Fruit fly (Drosophila melanogaster): Measurements from ENCODE around the gene CREG.
A peak's percentile ranks its signal among the peaks of the same experiment; 100 is the strongest.

Gene CREG

DNA sequence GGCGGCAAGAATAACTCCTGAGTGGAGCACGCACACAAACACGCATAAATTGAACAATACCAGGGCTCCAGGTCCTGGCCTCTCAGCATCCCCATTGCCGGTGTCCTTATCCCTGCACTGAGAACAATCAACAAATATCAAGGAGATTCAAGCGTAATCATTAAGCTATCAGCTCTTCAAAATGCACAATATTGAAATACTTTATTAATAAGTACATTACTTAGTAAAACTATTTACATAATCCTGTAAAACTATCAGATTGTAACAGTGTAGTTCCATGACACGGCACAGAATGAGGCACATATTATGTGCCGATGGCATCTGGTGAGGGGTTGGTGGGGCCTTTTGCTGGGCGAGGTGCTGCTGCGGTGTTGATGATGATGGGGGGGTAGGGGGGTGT lies 23.3 kb downstream of the CREG start (continued):
- no peak for TF ChIP-seq pan (optimal IDR thresholded peaks at IDR 0.05)
- TF ChIP-seq pan (GFP tag; optimal IDR thresholded peaks at IDR 0.05 in 1 of 2, IDR thresholded peaks at IDR 0.05 in 1 of 2): peak in 1 of 2 experiments; percentile 46
- TF ChIP-seq nom (GFP tag; optimal IDR thresholded peaks at IDR 0.05): no peak
- TF ChIP-seq CG13624 (GFP tag; optimal IDR thresholded peaks at IDR 0.05): no peak
- no peak for TF ChIP-seq tup (GFP tag; optimal IDR thresholded peaks at IDR 0.05)
- no peak; the same call in 2 of the 3 replicates for TF ChIP-seq Mrtf (GFP tag; IDR thresholded peaks at IDR 0.05)
- TF ChIP-seq CG17385 (GFP tag; optimal IDR thresholded peaks at IDR 0.05): no peak
- no peak for TF ChIP-seq oc (tag; optimal IDR thresholded peaks at IDR 0.05)
- no peak for TF ChIP-seq hb (GFP tag; IDR thresholded peaks at IDR 0.05; ENCODE audit: partially characterized antibody)
- no peak for TF ChIP-seq CG5180 (GFP tag; optimal IDR thresholded peaks at IDR 0.05)
- no peak for TF ChIP-seq CG7745 (tag; optimal IDR thresholded peaks at IDR 0.05)
- TF ChIP-seq Eip74EF (GFP tag; optimal IDR thresholded peaks at IDR 0.05): no peak
- TF ChIP-seq ab (GFP tag; optimal IDR thresholded peaks at IDR 0.05): no peak
- TF ChIP-seq mirr (GFP tag; optimal IDR thresholded peaks at IDR 0.05): no peak
- TF ChIP-seq inv (GFP tag; IDR thresholded peaks at IDR 0.05; ENCODE audit: partially characterized antibody): no peak
- no peak for TF ChIP-seq Doc2 (GFP tag; IDR thresholded peaks at IDR 0.05)
- TF ChIP-seq CG9437 (GFP tag; optimal IDR thresholded peaks at IDR 0.05): no peak
- peak; percentile 41 for TF ChIP-seq CG2120 (GFP tag; optimal IDR thresholded peaks at IDR 0.05)
- TF ChIP-seq CG33213 (GFP tag; optimal IDR thresholded peaks at IDR 0.05): no peak
- no peak for TF ChIP-seq CrebB (tag; optimal IDR thresholded peaks at IDR 0.05)
- no peak for TF ChIP-seq sna (GFP tag; IDR thresholded peaks at IDR 0.05; ENCODE audit: partially characterized antibody)
- no peak for TF ChIP-seq Abd-B (GFP tag; optimal IDR thresholded peaks at IDR 0.05)
- no peak for TF ChIP-seq Tbp (GFP tag; optimal IDR thresholded peaks at IDR 0.05)
- no peak for TF ChIP-seq jing (GFP tag; optimal IDR thresholded peaks at IDR 0.05)
- TF ChIP-seq CG33557 (GFP tag; optimal IDR thresholded peaks at IDR 0.05): no peak
- no peak for TF ChIP-seq Xrp1 (GFP tag; IDR thresholded peaks at IDR 0.05)
- peak; percentile 18 for TF ChIP-seq CG12659 (GFP tag; optimal IDR thresholded peaks at IDR 0.05)
- TF ChIP-seq corto (GFP tag; optimal IDR thresholded peaks at IDR 0.05): no peak
- TF ChIP-seq CG18599 (GFP tag; optimal IDR thresholded peaks at IDR 0.05): peak; percentile 78
- no peak for TF ChIP-seq CG4730 (GFP tag; IDR thresholded peaks at IDR 0.05)
- TF ChIP-seq Spps (tag; optimal IDR thresholded peaks at IDR 0.05): no peak
- no peak for TF ChIP-seq CG13123 (GFP tag; optimal IDR thresholded peaks at IDR 0.05)
- TF ChIP-seq wor (GFP tag; IDR thresholded peaks at IDR 0.05): 0 out of 2 replicates have a peak, but pooled peaks have one; percentile 18
- TF ChIP-seq pnt (GFP tag; optimal IDR thresholded peaks at IDR 0.05): no peak
- no peak for TF ChIP-seq CG12744 (GFP tag; optimal IDR thresholded peaks at IDR 0.05)
- TF ChIP-seq chm (GFP tag; IDR thresholded peaks at IDR 0.05): no peak
- no peak for TF ChIP-seq toy (GFP tag; IDR thresholded peaks at IDR 0.05)
- no peak for TF ChIP-seq nau (GFP tag; optimal IDR thresholded peaks at IDR 0.05)
- TF ChIP-seq salm (tag; optimal IDR thresholded peaks at IDR 0.05): no peak
- no peak for TF ChIP-seq CG6765 (GFP tag; optimal IDR thresholded peaks at IDR 0.05)
- TF ChIP-seq Fer2 (tag; optimal IDR thresholded peaks at IDR 0.05): no peak
- no peak for TF ChIP-seq Bgb (GFP tag; IDR thresholded peaks at IDR 0.05; ENCODE audit: partially characterized antibody)
- no peak for TF ChIP-seq dimm (GFP tag; IDR thresholded peaks at IDR 0.05)
- no peak for TF ChIP-seq eve (GFP tag; optimal IDR thresholded peaks at IDR 0.05)
- no peak for TF ChIP-seq unpg (GFP tag; optimal IDR thresholded peaks at IDR 0.05)
- TF ChIP-seq CG18011 (GFP tag; optimal IDR thresholded peaks at IDR 0.05): no peak
- no peak for TF ChIP-seq Dp (GFP tag; optimal IDR thresholded peaks at IDR 0.05)
- no peak for TF ChIP-seq nerfin-1 (tag; optimal IDR thresholded peaks at IDR 0.05)
- no peak for TF ChIP-seq ken (GFP tag; IDR thresholded peaks at IDR 0.05)
- TF ChIP-seq so (GFP tag; IDR thresholded peaks at IDR 0.05): 0 out of 3 replicates have a peak, but pooled peaks have one; percentile 52
- TF ChIP-seq CG9797 (GFP tag; optimal IDR thresholded peaks at IDR 0.05): no peak
